Worm (Caenorhabditis elegans): Measurements from ENCODE around the gene F22F7.7.

The F22F7.7 gene

ce11 chrV:2109295-2109694 is 30.5 kb downstream of the F22F7.7 start, which contains the start of gene ckb-4 (continued):
- TF ChIP-seq dmd-4 (tag; optimal IDR thresholded peaks at IDR 0.05), result no peak
- no peak for TF ChIP-seq Y55F3AM.14 (GFP tag; optimal IDR thresholded peaks at IDR 0.05)
- no peak for TF ChIP-seq ZK546.5 (tag; optimal IDR thresholded peaks at IDR 0.05)
- TF ChIP-seq snpc-4 (tag; optimal IDR thresholded peaks at IDR 0.05), result no peak
- no peak for TF ChIP-seq nhr-12 (tag; optimal IDR thresholded peaks at IDR 0.05)
- TF ChIP-seq skn-1 (tag; optimal IDR thresholded peaks at IDR 0.05), result no peak
- TF ChIP-seq aly-2 (tag; optimal IDR thresholded peaks at IDR 0.05), result no peak

- TF ChIP-seq ztf-1 (GFP tag; conservative IDR thresholded peaks at IDR 0.05) (no peak), peb-1 (tag; optimal IDR thresholded peaks at IDR 0.05) (no peak), sem-4 (tag; optimal IDR thresholded peaks at IDR 0.05) (no peak), dmd-4 (tag; optimal IDR thresholded peaks at IDR 0.05) (no peak), nhr-23 (tag; optimal IDR thresholded peaks at IDR 0.05) (no peak), ztf-11 (tag; optimal IDR thresholded peaks at IDR 0.05) (no peak), lin-11 (tag; optimal IDR thresholded peaks at IDR 0.05) (no peak), nhr-6 (tag; optimal IDR thresholded peaks at IDR 0.05) (no peak), lin-39 (tag; optimal IDR thresholded peaks at IDR 0.05) (no peak), nhr-129 (tag; optimal IDR thresholded peaks at IDR 0.05) (no peak), egl-27 (tag; optimal IDR thresholded peaks at IDR 0.05) (no peak), crh-2 (tag; optimal IDR thresholded peaks at IDR 0.05) (no peak), nhr-21 (tag; optimal IDR thresholded peaks at IDR 0.05) (no peak)
Observed at ce11 chrV:2105976-2106375, 33.9 kb downstream of the F22F7.7 start, which contains the start of gene F22F7.4. TSS of gene F22F7.4 (minus strand) at chrV:2106076.

- TF ChIP-seq lin-11 (tag; optimal IDR thresholded peaks at IDR 0.05) (no peak), ama-1 (optimal IDR thresholded peaks at IDR 0.05) (no peak), lin-39 (tag; optimal IDR thresholded peaks at IDR 0.05) (no peak), dmd-4 (tag; optimal IDR thresholded peaks at IDR 0.05) (no peak), nhr-237 (tag; optimal IDR thresholded peaks at IDR 0.05) (no peak), mdl-1 (tag; optimal IDR thresholded peaks at IDR 0.05) (no peak), snpc-4 (tag; optimal IDR thresholded peaks at IDR 0.05) (no peak), skn-1 (tag; optimal IDR thresholded peaks at IDR 0.05) (no peak), crh-2 (tag; optimal IDR thresholded peaks at IDR 0.05) (no peak), elt-1 (tag; optimal IDR thresholded peaks at IDR 0.05) (no peak), nhr-21 (tag; optimal IDR thresholded peaks at IDR 0.05) (no peak), sma-3 (GFP tag; optimal IDR thresholded peaks at IDR 0.05) (no peak), peb-1 (tag; optimal IDR thresholded peaks at IDR 0.05) (no peak), blmp-1 (tag; optimal IDR thresholded peaks at IDR 0.05; ENCODE audit: insufficient read depth) (no peak), C34F6.9 (tag; optimal IDR thresholded peaks at IDR 0.05) (no peak)
Observed at ce11 chrV:2103118-2103517, 36.7 kb downstream of the F22F7.7 start, which contains the start of gene F36F12.1. TSS of gene F36F12.1 (minus strand) at chrV:2103218.

- no peak for TF ChIP-seq fos-1 (tag; optimal IDR thresholded peaks at IDR 0.05)
Observed at ce11 chrV:2099040-2099439, 40.8 kb downstream of the F22F7.7 start, which contains the start of gene F36F12.7. TSS of gene F36F12.7 (plus strand) at chrV:2099340.

ce11 chrV:2097653-2098052 is 42.2 kb downstream of the F22F7.7 start, which contains the start of gene clec-208:
TSS of gene clec-208 (plus strand) at chrV:2097953.
- TF ChIP-seq mbf-1 (tag; optimal IDR thresholded peaks at IDR 0.05) (no peak), gmeb-1 (tag; optimal IDR thresholded peaks at IDR 0.05) (no peak), lsy-2 (tag; optimal IDR thresholded peaks at IDR 0.05) (no peak), nhr-237 (tag; optimal IDR thresholded peaks at IDR 0.05) (no peak), ztf-11 (tag; optimal IDR thresholded peaks at IDR 0.05) (no peak), egl-27 (tag; optimal IDR thresholded peaks at IDR 0.05) (no peak), ama-1 (optimal IDR thresholded peaks at IDR 0.05) (no peak), nhr-12 (tag; optimal IDR thresholded peaks at IDR 0.05) (no peak), blmp-1 (tag; optimal IDR thresholded peaks at IDR 0.05; ENCODE audit: insufficient read depth) (no peak), skn-1 (tag; optimal IDR thresholded peaks at IDR 0.05) (no peak), nhr-10 (tag; optimal IDR thresholded peaks at IDR 0.05) (no peak), crh-2 (tag; optimal IDR thresholded peaks at IDR 0.05) (no peak), unc-55 (GFP tag; optimal IDR thresholded peaks at IDR 0.05) (no peak), sma-9 (GFP tag; optimal IDR thresholded peaks at IDR 0.05) (no peak), sma-9 (tag; optimal IDR thresholded peaks at IDR 0.05) (no peak), nhr-6 (tag; optimal IDR thresholded peaks at IDR 0.05) (no peak), lin-39 (tag; optimal IDR thresholded peaks at IDR 0.05) (no peak)

Measured in whole organism, L2 larva.